Fruit fly (Drosophila melanogaster) whole organism, prepupa: ENCODE data around the gene DCAF12.

Experiments used
- Blimp-1 ChIP-seq: fragments of 200-800 bp; sonication (Bioruptor generic); optimal IDR thresholded peaks from 3 replicates; lab custom pipeline; 2017; ENCODE audit warnings: missing biosample characterization, missing genetic modification characterization, mild to moderate bottlenecking, moderate library complexity, missing genetic modification reagents
- CG10669 ChIP-seq: fragments of 200-800 bp; sonication (Bioruptor generic); optimal IDR thresholded peaks from 3 replicates; lab custom pipeline; 2018; ENCODE audit warnings: missing biosample characterization, mild to moderate bottlenecking, missing genetic modification characterization, moderate library complexity
- CG11902 ChIP-seq: fragments of 200-800 bp; sonication (Bioruptor generic); optimal IDR thresholded peaks from 3 replicates; lab custom pipeline; 2016; ENCODE audit warnings: missing biosample characterization, missing genetic modification characterization
- CG15336 ChIP-seq: fragments of 200-800 bp; sonication (Bioruptor generic); IDR thresholded peaks from 2 replicates; pipeline ENCODE4 v1.3.6; 2022; ENCODE audit warnings: missing biosample characterization, missing genetic modification characterization
- CG1621 ChIP-seq: fragments of 200-800 bp; sonication (Bioruptor generic); optimal IDR thresholded peaks from 3 replicates; lab custom pipeline; 2018; ENCODE audit warnings: missing biosample characterization, mild to moderate bottlenecking, missing genetic modification characterization
- CG16779 ChIP-seq: fragments of 200-800 bp; sonication (Bioruptor generic); optimal IDR thresholded peaks from 3 replicates; lab custom pipeline; 2017; ENCODE audit warnings: missing biosample characterization, mild to moderate bottlenecking, missing genetic modification characterization
- CG3032 ChIP-seq: fragments of 200-800 bp; optimal IDR thresholded peaks from 2 replicates; lab custom pipeline; 2019; ENCODE audit warnings: missing biosample characterization, mild to moderate bottlenecking, missing genetic modification characterization, moderate library complexity
- CG31627 ChIP-seq: fragments of 200-800 bp; sonication (Bioruptor generic); optimal IDR thresholded peaks from 3 replicates; lab custom pipeline; 2016; ENCODE audit warnings: missing biosample characterization, missing genetic modification characterization
- CG32006 ChIP-seq: fragments of 200-800 bp; sonication (Bioruptor generic); optimal IDR thresholded peaks from 3 replicates; lab custom pipeline; 2017; ENCODE audit warnings: missing biosample characterization, mild to moderate bottlenecking, missing genetic modification characterization
- CG34406 ChIP-seq: fragments of 200-800 bp; sonication (Bioruptor generic); optimal IDR thresholded peaks from 3 replicates; lab custom pipeline; 2016; ENCODE audit warnings: missing biosample characterization, missing genetic modification characterization
- CG3919 ChIP-seq: fragments of 200-800 bp; sonication (Bioruptor generic); optimal IDR thresholded peaks from 3 replicates; lab custom pipeline; 2016; ENCODE audit warnings: missing biosample characterization, missing genetic modification characterization
- CG6163 ChIP-seq: fragments of 200-800 bp; sonication (Bioruptor generic); IDR thresholded peaks from 3 replicates; pipeline ENCODE4 v1.3.6; 2022; ENCODE audit warnings: missing biosample characterization, missing genetic modification characterization
- CG6276 ChIP-seq: fragments of 200-800 bp; sonication (Bioruptor generic); optimal IDR thresholded peaks from 2 replicates; lab custom pipeline; 2017; ENCODE audit warnings: missing biosample characterization, mild to moderate bottlenecking, missing genetic modification characterization
- CG6792 ChIP-seq: fragments of 200-800 bp; sonication (Bioruptor generic); optimal IDR thresholded peaks from 3 replicates; lab custom pipeline; 2016; ENCODE audit warnings: missing biosample characterization, missing genetic modification characterization
- CG6854 ChIP-seq: fragments of 200-800 bp; sonication (Bioruptor generic); optimal IDR thresholded peaks from 2 replicates; lab custom pipeline; 2017; ENCODE audit warnings: missing biosample characterization, mild to moderate bottlenecking, missing genetic modification characterization
- CG7368 ChIP-seq: fragments of 200-800 bp; sonication (Bioruptor generic); optimal IDR thresholded peaks from 3 replicates; lab custom pipeline; 2016; ENCODE audit warnings: missing biosample characterization, missing genetic modification characterization
- CG8319 ChIP-seq: fragments of 200-800 bp; sonication (Bioruptor generic); optimal IDR thresholded peaks from 3 replicates; lab custom pipeline; 2016; ENCODE audit warnings: missing biosample characterization, missing genetic modification characterization
- CG8632 ChIP-seq: fragments of 200-800 bp; sonication (Bioruptor generic); optimal IDR thresholded peaks from 3 replicates; lab custom pipeline; 2016; ENCODE audit warnings: missing biosample characterization, missing genetic modification characterization
- CG9139 ChIP-seq: fragments of 200-800 bp; sonication (Bioruptor generic); optimal IDR thresholded peaks from 3 replicates; lab custom pipeline; 2017; ENCODE audit warnings: missing biosample characterization, mild to moderate bottlenecking, missing genetic modification characterization
- Eip75B ChIP-seq: fragments of 200-800 bp; sonication (Bioruptor generic); optimal IDR thresholded peaks from 3 replicates; lab custom pipeline; 2016; ENCODE audit warnings: missing biosample characterization, missing genetic modification characterization
- Eip93F ChIP-seq: fragments of 200-800 bp; sonication (Bioruptor generic); optimal IDR thresholded peaks from 2 replicates; lab custom pipeline; 2016; ENCODE audit warnings: missing biosample characterization, mild to moderate bottlenecking, missing genetic modification characterization
- Ets21C ChIP-seq: fragments of 200-800 bp; sonication (Bioruptor generic); optimal IDR thresholded peaks from 3 replicates; lab custom pipeline; 2016; ENCODE audit warnings: missing biosample characterization, missing genetic modification characterization
- Hr38 ChIP-seq: sonication (Bioruptor generic); optimal IDR thresholded peaks from 2 replicates; lab custom pipeline; 2016; ENCODE audit warnings: missing biosample characterization, missing genetic modification characterization
- Hr39 ChIP-seq: fragments of 200-800 bp; sonication (Bioruptor generic); optimal IDR thresholded peaks from 2 replicates; lab custom pipeline; 2016; ENCODE audit warnings: missing biosample characterization, missing genetic modification characterization
- Lpt ChIP-seq: fragments of 200-800 bp; sonication (Bioruptor generic); optimal IDR thresholded peaks from 3 replicates; lab custom pipeline; 2016; ENCODE audit warnings: missing biosample characterization, missing genetic modification characterization
- Met ChIP-seq: fragments of 200-800 bp; sonication (Bioruptor generic); optimal IDR thresholded peaks from 3 replicates; lab custom pipeline; 2016; ENCODE audit warnings: missing biosample characterization, missing genetic modification characterization
- OdsH ChIP-seq: fragments of 200-800 bp; sonication (Bioruptor generic); optimal IDR thresholded peaks from 3 replicates; lab custom pipeline; 2016; ENCODE audit warnings: missing biosample characterization, missing genetic modification characterization
- Smox ChIP-seq: fragments of 200-800 bp; sonication (Bioruptor generic); optimal IDR thresholded peaks from 3 replicates; lab custom pipeline; 2016; ENCODE audit warnings: missing biosample characterization, missing genetic modification characterization
- Sox102F ChIP-seq: fragments of 200-800 bp; sonication (Bioruptor generic); optimal IDR thresholded peaks from 2 replicates; lab custom pipeline; 2016; ENCODE audit warnings: missing biosample characterization, mild to moderate bottlenecking, missing genetic modification characterization
- Sox15 ChIP-seq: fragments of 200-800 bp; sonication (Bioruptor generic); optimal IDR thresholded peaks from 3 replicates; lab custom pipeline; 2016; ENCODE audit warnings: missing biosample characterization, missing genetic modification characterization
- acj6 ChIP-seq: fragments of 200-800 bp; sonication (Bioruptor generic); optimal IDR thresholded peaks from 3 replicates; lab custom pipeline; 2016; ENCODE audit warnings: missing biosample characterization, missing genetic modification characterization
- cyc ChIP-seq: fragments of 200-800 bp; sonication (Bioruptor generic); optimal IDR thresholded peaks from 3 replicates; lab custom pipeline; 2016; ENCODE audit warnings: missing biosample characterization, missing genetic modification characterization
- dac ChIP-seq: fragments of 200-800 bp; sonication (Bioruptor generic); optimal IDR thresholded peaks from 2 replicates; lab custom pipeline; 2017; ENCODE audit warnings: missing biosample characterization, mild to moderate bottlenecking, missing genetic modification characterization
- dsx ChIP-seq: fragments of 200-800 bp; optimal IDR thresholded peaks from 3 replicates; lab custom pipeline; 2019; ENCODE audit warnings: missing biosample characterization, mild to moderate bottlenecking, missing genetic modification characterization, moderate library complexity; ENCODE audit not compliant: poor library complexity, severe bottlenecking
- eg ChIP-seq: fragments of 200-800 bp; sonication (Bioruptor generic); IDR thresholded peaks from 3 replicates; pipeline ENCODE4 v1.3.6; 2022; ENCODE audit warnings: missing biosample characterization, missing genetic modification characterization
- fd59A ChIP-seq: fragments of 200-800 bp; sonication (Bioruptor generic); optimal IDR thresholded peaks from 2 replicates; lab custom pipeline; 2017; ENCODE audit warnings: missing biosample characterization, mild to moderate bottlenecking, missing genetic modification characterization, missing genetic modification reagents
- fkh ChIP-seq: fragments of 200-800 bp; sonication (Bioruptor generic); optimal IDR thresholded peaks from 3 replicates; lab custom pipeline; 2017; ENCODE audit warnings: missing biosample characterization, mild to moderate bottlenecking, missing genetic modification characterization, moderate library complexity
- lz ChIP-seq: fragments of 200-800 bp; sonication (Bioruptor generic); optimal IDR thresholded peaks from 3 replicates; lab custom pipeline; 2016; ENCODE audit warnings: missing biosample characterization, missing genetic modification characterization
- net ChIP-seq: fragments of 200-800 bp; sonication (Bioruptor generic); optimal IDR thresholded peaks from 3 replicates; lab custom pipeline; 2016; ENCODE audit warnings: missing biosample characterization, missing genetic modification characterization
- pdm3 ChIP-seq: fragments of 200-800 bp; sonication (Bioruptor generic); optimal IDR thresholded peaks from 3 replicates; lab custom pipeline; 2016; ENCODE audit warnings: missing biosample characterization, missing genetic modification characterization
- salr ChIP-seq, 2 experiments: fragments of 200-800 bp; sonication (Bioruptor generic); optimal IDR thresholded peaks; 3 replicates each; lab custom pipeline; 2016 to 2018; ENCODE audit warnings: missing biosample characterization in 2 of 2, missing genetic modification characterization in 2 of 2, mild to moderate bottlenecking in 1 of 2
- spab ChIP-seq: fragments of 200-800 bp; sonication (Bioruptor generic); optimal IDR thresholded peaks from 2 replicates; lab custom pipeline; 2017; ENCODE audit warnings: missing biosample characterization, mild to moderate bottlenecking, missing genetic modification characterization, missing genetic modification reagents
- ss ChIP-seq, 2 experiments: fragments of 200-800 bp; sonication (Bioruptor generic); optimal IDR thresholded peaks; 2 replicates in 1 of 2; 3 replicates in 1 of 2; lab custom pipeline; 2017 to 2018; ENCODE audit warnings: mild to moderate bottlenecking in 2 of 2, missing biosample characterization in 2 of 2, missing genetic modification characterization in 2 of 2, moderate library complexity in 1 of 2
- svp ChIP-seq: fragments of 200-800 bp; sonication (Bioruptor generic); peaks from one replicate; lab custom pipeline; 2016; ENCODE audit warnings: missing biosample characterization, missing genetic modification characterization
- topi ChIP-seq: fragments of 200-800 bp; sonication (Bioruptor generic); optimal IDR thresholded peaks from 3 replicates; lab custom pipeline; 2016; ENCODE audit warnings: missing biosample characterization, missing genetic modification characterization
- vri ChIP-seq: fragments of 200-800 bp; sonication (Bioruptor generic); optimal IDR thresholded peaks from 3 replicates; lab custom pipeline; 2016; ENCODE audit warnings: missing biosample characterization, mild to moderate bottlenecking, missing genetic modification characterization

DCAF12 gene

DNA sequence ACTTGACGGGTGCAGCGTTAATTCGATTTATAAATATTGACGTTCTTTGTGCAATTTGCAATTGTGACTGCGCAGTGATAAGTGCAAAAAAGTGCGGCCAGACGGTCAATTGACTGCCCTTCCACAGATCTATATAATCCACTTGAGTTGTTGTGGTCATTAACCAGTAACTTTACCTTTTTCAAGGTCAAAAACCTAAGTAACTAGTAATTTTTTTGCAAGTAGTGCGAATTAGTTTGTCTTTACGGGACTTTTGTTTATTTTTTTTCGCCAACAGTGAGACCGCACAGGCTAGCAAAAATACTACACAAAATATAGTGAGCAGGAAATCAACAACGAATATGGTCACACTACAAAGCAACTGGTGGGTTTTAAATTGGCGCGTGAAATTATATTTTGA, 42.2 kb downstream of the DCAF12 start, which contains the start of gene Tango9 (continued):
- TF ChIP-seq Hr39 (peak; percentile 60), Eip75B (GFP tag; lab: Kevin White, UChicago) (peak; percentile 43), Sox102F (GFP tag; lab: Kevin White, UChicago) (peak; percentile 37), ss (GFP tag; optimal IDR thresholded peaks at IDR 0.05; lab: Kevin White, UChicago) (peak; percentile 9 to 47), vri (peak; percentile 29), fd59A (GFP tag; lab: Kevin White, UChicago) (no peak), CG3919 (peak; percentile 67), Sox15 (GFP tag; lab: Kevin White, UChicago) (no peak), Blimp-1 (peak; percentile 29), OdsH (GFP tag; lab: Kevin White, UChicago) (peak; percentile 4), Hr38 (GFP tag; lab: Kevin White, UChicago) (no peak), CG9139 (GFP tag; lab: Kevin White, UChicago) (no peak), CG8632 (GFP tag; lab: Kevin White, UChicago) (peak; percentile 12), CG34406 (peak; percentile 32), CG3032 (tag; lab: Kevin White, UChicago) (peak; percentile 21), Eip93F (GFP tag; lab: Kevin White, UChicago) (no peak), CG31627 (GFP tag; lab: Kevin White, UChicago) (peak; percentile 59), CG6854 (GFP tag; lab: Kevin White, UChicago) (no peak), CG8319 (GFP tag; lab: Kevin White, UChicago) (no peak), Lpt (GFP tag; lab: Kevin White, UChicago) (no peak), spab (peak; percentile 8), fkh (GFP tag; lab: Kevin White, UChicago) (peak; percentile 66), CG6792 (GFP tag; lab: Kevin White, UChicago) (peak; percentile 35), CG7368 (peak; percentile 38), CG11902 (GFP tag; lab: Kevin White, UChicago) (peak; percentile 45), pdm3 (peak; percentile 31)

DNA sequence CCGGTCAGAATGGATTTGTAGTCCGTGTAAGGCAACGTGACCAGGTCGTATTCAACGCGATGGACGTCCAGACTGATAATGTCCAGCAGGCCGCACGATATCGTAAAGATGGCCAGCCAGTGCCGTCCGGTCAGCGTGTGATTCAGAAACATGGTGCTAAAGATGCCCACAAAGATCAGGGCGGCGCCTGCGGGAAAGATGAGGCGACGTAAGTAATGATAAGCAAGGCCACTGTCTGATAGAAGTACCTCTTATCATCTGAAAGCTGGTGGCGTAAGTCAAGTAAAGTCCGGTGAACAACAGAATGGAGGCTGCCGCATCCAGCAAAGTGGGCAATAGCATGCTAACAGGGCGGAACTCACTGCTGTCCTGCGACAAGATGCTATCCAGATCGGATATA, 43.0 kb downstream of the DCAF12 start:
- peak; percentile 97 for TF ChIP-seq svp (GFP tag; lab: Kevin White, UChicago)
- no peak for TF ChIP-seq Smox (GFP tag; lab: Kevin White, UChicago)

DNA sequence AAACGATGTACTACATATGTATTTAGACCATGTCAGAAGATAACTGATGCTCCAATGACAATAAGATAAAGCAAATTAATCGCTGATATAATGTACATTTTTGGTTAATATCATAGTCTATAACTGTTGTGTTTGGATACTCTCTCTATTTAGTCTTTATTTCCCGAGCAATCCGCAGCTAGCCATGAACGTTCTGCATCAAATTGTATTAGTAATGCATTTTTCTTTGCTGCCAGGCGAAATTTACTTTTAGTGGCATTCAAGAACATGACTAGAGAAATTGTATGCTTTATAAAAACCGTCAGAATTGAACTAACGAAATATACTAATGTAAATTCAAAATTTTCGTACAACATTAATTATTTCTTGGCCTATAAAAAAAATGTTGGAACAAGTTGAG, 45.4 kb downstream of the DCAF12 start, which contains the start of gene GC2:
GC2 (plus strand) TSS at position 301 of the 400 bp plus-strand sequence.
- TF ChIP-seq CG10669: no peak
- TF ChIP-seq topi (GFP tag; lab: Kevin White, UChicago): no peak
- TF ChIP-seq net (GFP tag; lab: Kevin White, UChicago): no peak
- no peak for TF ChIP-seq fkh (GFP tag; lab: Kevin White, UChicago)
- TF ChIP-seq lz: no peak
- no peak for TF ChIP-seq salr (GFP tag; optimal IDR thresholded peaks at IDR 0.05; lab: Kevin White, UChicago)
- TF ChIP-seq Eip93F (GFP tag; lab: Kevin White, UChicago): no peak
- TF ChIP-seq CG7368: no peak

DNA sequence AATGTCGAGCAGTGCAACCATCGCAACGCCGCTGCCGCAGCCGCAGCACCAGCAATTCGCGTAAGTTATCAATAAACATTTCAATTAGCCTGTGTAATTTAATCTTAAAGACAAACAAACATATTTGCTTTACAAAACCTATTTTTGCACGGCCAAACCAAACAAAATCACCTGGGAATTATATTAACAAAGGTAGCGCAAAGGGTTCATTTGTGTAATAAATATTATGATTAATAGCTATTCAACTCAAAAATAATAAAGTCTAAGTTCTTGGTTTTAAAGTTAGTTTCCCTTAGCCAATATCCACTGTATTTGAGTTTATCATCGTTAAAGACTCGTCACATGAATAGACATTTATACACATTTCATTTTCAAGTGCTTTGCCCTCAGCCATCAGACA, 47.6 kb downstream of the DCAF12 start:
- TF ChIP-seq CG15336 (GFP tag; lab: Robert Waterston, UW): peak; percentile 77
- peak; percentile 44 for TF ChIP-seq acj6 (GFP tag; lab: Kevin White, UChicago)
- TF ChIP-seq dsx (GFP tag; lab: Kevin White, UChicago): no peak
- TF ChIP-seq CG32006: peak; percentile 73
- TF ChIP-seq CG16779 (tag; lab: Kevin White, UChicago): no peak
- TF ChIP-seq CG6163 (GFP tag; lab: Robert Waterston, UW): peak; percentile 57; the same call in 2 of the 3 replicates
- peak; percentile 36 for TF ChIP-seq net (GFP tag; lab: Kevin White, UChicago)
- peak; percentile 15 for TF ChIP-seq Met (GFP tag; lab: Kevin White, UChicago)
- peak; percentile 56; the same call in 1 of the 3 replicates for TF ChIP-seq eg (GFP tag; lab: Robert Waterston, UW)
- TF ChIP-seq cyc (GFP tag; lab: Kevin White, UChicago): no peak
- TF ChIP-seq Ets21C (GFP tag; lab: Kevin White, UChicago): no peak
- TF ChIP-seq dac (GFP tag; lab: Kevin White, UChicago): no peak
- TF ChIP-seq Hr38 (GFP tag; lab: Kevin White, UChicago): no peak
- TF ChIP-seq CG8319 (GFP tag; lab: Kevin White, UChicago): no peak
- TF ChIP-seq Hr39: no peak
- TF ChIP-seq Eip75B (GFP tag; lab: Kevin White, UChicago): no peak
- TF ChIP-seq CG1621: no peak
- TF ChIP-seq CG3919: peak; percentile 8
- peak; percentile 70 for TF ChIP-seq CG6276 (GFP tag; lab: Kevin White, UChicago)
- no peak for TF ChIP-seq CG34406
- TF ChIP-seq CG6854 (GFP tag; lab: Kevin White, UChicago): no peak
- TF ChIP-seq fkh (GFP tag; lab: Kevin White, UChicago): no peak
